Worm (Caenorhabditis elegans) whole organism, midembryonic: Measurements from ENCODE around the gene F26F2.7.

Source experiments
- T22C8.4 ChIP-seq: fragments of 200-800 bp; sonication (Bioruptor generic); IDR thresholded peaks from 2 replicates; pipeline ENCODE4 v1.3.6; 2022; ENCODE audit warnings: missing genetic modification characterization, missing compliant biosample characterization
- flt-1 ChIP-seq: fragments of 200-800 bp; sonication (Bioruptor generic); IDR thresholded peaks from 2 replicates; pipeline ENCODE4 v1.3.6; 2022; ENCODE audit warnings: missing genetic modification characterization, missing compliant biosample characterization
- klf-2 ChIP-seq: fragments of 200-800 bp; sonication (Bioruptor generic); conservative IDR thresholded peaks from 2 replicates; pipeline ENCODE4 v1.3.6; 2022; ENCODE audit warnings: missing genetic modification reagents, missing genetic modification characterization, missing compliant biosample characterization
- med-1 ChIP-seq: sonication (generic microtip); optimal IDR thresholded peaks from 2 replicates; lab custom pipeline; 2017; ENCODE audit warnings: missing genetic modification characterization, mild to moderate bottlenecking, missing compliant biosample characterization, antibody characterized with exemption, missing genetic modification reagents; ENCODE audit not compliant: insufficient read depth
- tab-1 ChIP-seq: fragments of 200-800 bp; sonication (Bioruptor generic); IDR thresholded peaks from 2 replicates; pipeline ENCODE4 v1.3.6; 2022; ENCODE audit warnings: missing genetic modification characterization, missing compliant biosample characterization
- ztf-23 ChIP-seq: fragments of 200-800 bp; sonication (Bioruptor generic); IDR thresholded peaks from 2 replicates; pipeline ENCODE4 v1.3.6; 2022; ENCODE audit warnings: missing genetic modification reagents, missing genetic modification characterization, missing compliant biosample characterization
- ztf-29 ChIP-seq: fragments of 200-800 bp; sonication (Bioruptor generic); IDR thresholded peaks from 2 replicates; pipeline ENCODE4 v1.3.6; 2022; ENCODE audit warnings: missing genetic modification reagents, missing genetic modification characterization, missing compliant biosample characterization

ce11 chrV:20618632-20619031 is 37.8 kb downstream of the F26F2.7 start, which contains the start of gene F46B3.7:
- TF ChIP-seq med-1 (GFP tag; lab: Kevin White, UChicago) = no peak
- TF ChIP-seq klf-2 (GFP tag; lab: Robert Waterston, UW) = no peak
- no peak for TF ChIP-seq T22C8.4 (GFP tag; lab: Robert Waterston, UW)
- no peak for TF ChIP-seq tab-1 (GFP tag; lab: Robert Waterston, UW)
- TF ChIP-seq ztf-23 = no peak
- no peak for TF ChIP-seq ztf-29
- TF ChIP-seq flt-1 (GFP tag; lab: Robert Waterston, UW) = no peak
